Worm (Caenorhabditis elegans) whole organism, young adult: Measurements from ENCODE around the gene Y75D11A.6.

Experiments
- K11D2.4 ChIP-seq: fragments of 200-800 bp; sonication (Bioruptor generic); IDR thresholded peaks from 2 replicates; pipeline ENCODE4 v1.3.6; 2022; ENCODE audit warnings: missing genetic modification reagents, missing genetic modification characterization, missing compliant biosample characterization
- ceh-40 ChIP-seq: fragments of 200-800 bp; sonication (Bioruptor generic); IDR thresholded peaks from 2 replicates; pipeline ENCODE4 v1.3.6; 2022; ENCODE audit warnings: missing genetic modification characterization, missing compliant biosample characterization
- sea-2 ChIP-seq: fragments of 200-800 bp; sonication (Bioruptor generic); IDR thresholded peaks from 2 replicates; pipeline ENCODE4 v1.3.6; 2022; ENCODE audit warnings: missing genetic modification characterization, missing compliant biosample characterization
- zim-3 ChIP-seq: sonication (generic microtip); optimal IDR thresholded peaks from 2 replicates; lab custom pipeline; 2017; ENCODE audit warnings: mild to moderate bottlenecking, missing genetic modification characterization, moderate library complexity, missing compliant biosample characterization

- no peak for TF ChIP-seq ceh-40 (GFP tag; lab: Robert Waterston, UW)
- no peak for TF ChIP-seq sea-2 (GFP tag; lab: Robert Waterston, UW)
- TF ChIP-seq zim-3 (tag; lab: Kevin White, UChicago) = no peak
- TF ChIP-seq K11D2.4 (GFP tag; lab: Robert Waterston, UW) = no peak
Observed at ce11 chrX:1777988-1778387, 29.6 kb upstream of the Y75D11A.6 start, which contains the start of gene elc-2.
